Worm (Caenorhabditis elegans) whole organism, L1 larva: ENCODE measurements around the gene nhx-6.
"Not testable (repeated sequence)": the region's sequence is repeated elsewhere in the genome, so short reads cannot be mapped to it uniquely, and the experiment has no call there.

ENCODE experiments used
- Y116A8C.19 ChIP-seq: sonication (generic microtip); optimal IDR thresholded peaks from 2 replicates; lab custom pipeline; 2016; ENCODE audit warnings: missing compliant biosample characterization, missing genetic modification characterization, borderline replicate concordance
- efl-1 ChIP-seq, 4 experiments: fragments of 150-350 bp; optimal IDR thresholded peaks in 3 of 4; peaks in 1 of 4; 1 replicate in 1 of 4; 2 replicates in 3 of 4; lab custom pipeline; 2014; ENCODE audit warnings: missing biosample characterization in 2 of 4, missing genetic modification characterization in 2 of 4, missing genetic modification reagents in 2 of 4
- grh-1 ChIP-seq: fragments of 200-800 bp; sonication (Bioruptor generic); IDR thresholded peaks from 2 replicates; pipeline ENCODE4 v1.3.6; 2022; ENCODE audit warnings: missing genetic modification reagents, missing genetic modification characterization, missing compliant biosample characterization
- pqm-1 ChIP-seq: sonication (generic microtip); optimal IDR thresholded peaks from 3 replicates; lab custom pipeline; 2017; ENCODE audit warnings: missing biosample characterization, missing genetic modification characterization
- skn-1 ChIP-seq: fragments of 150-350 bp; optimal IDR thresholded peaks from 2 replicates; lab custom pipeline; 2014; ENCODE audit warnings: missing biosample characterization, missing genetic modification characterization
- ztf-4 ChIP-seq: fragments of 150-350 bp; optimal IDR thresholded peaks from 2 replicates; lab custom pipeline; 2014; ENCODE audit warnings: missing biosample characterization, missing genetic modification characterization

DNA sequence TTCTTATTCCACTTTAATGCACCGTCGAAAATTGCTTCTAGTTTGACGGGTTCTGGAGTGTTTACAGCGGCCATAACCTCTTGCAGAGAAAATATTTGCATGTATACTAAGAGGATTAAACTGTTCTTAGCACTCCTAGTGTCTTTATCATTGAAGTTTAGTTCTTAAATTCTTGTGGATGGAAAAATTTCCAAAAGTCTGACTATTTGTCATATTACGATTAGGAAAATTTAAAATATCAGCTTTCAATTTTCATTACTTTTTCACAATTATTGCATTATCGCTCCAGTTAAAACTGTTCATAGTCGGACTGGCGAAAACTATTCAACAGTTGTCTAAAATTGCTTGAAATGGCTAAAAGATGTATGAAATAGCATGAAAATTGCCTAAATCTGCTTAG, 9.7 kb upstream of the nhx-6 start, which contains the start of gene ZC204.13:
- not testable (repeated sequence) for TF ChIP-seq grh-1 (GFP tag; lab: Robert Waterston, UW); Y116A8C.19; skn-1 (tag; lab: Kevin White, UChicago); ztf-4; pqm-1 (tag; lab: Kevin White, UChicago); efl-1 (optimal IDR thresholded peaks at IDR 0.05; lab: Kevin White, UChicago); efl-1 (GFP tag; optimal IDR thresholded peaks at IDR 0.05 in 1 of 2; lab: Kevin White, UChicago)
